Fruit fly (Drosophila melanogaster) whole organism, embryonic: ENCODE results near the gene CG8136.

ENCODE experiments used
- C15 ChIP-seq: fragments of 200-800 bp; sonication (Bioruptor generic); IDR thresholded peaks from 3 replicates; pipeline ENCODE4 v1.3.6; 2022; ENCODE audit warnings: missing biosample characterization, missing genetic modification characterization
- CG1024 ChIP-seq: fragments of 200-800 bp; sonication (Bioruptor generic); IDR thresholded peaks from 2 replicates; pipeline ENCODE4 v1.3.6; 2022; ENCODE audit warnings: missing biosample characterization, missing genetic modification characterization
- CG10366 ChIP-seq: fragments of 200-800 bp; sonication (Bioruptor generic); IDR thresholded peaks from 2 replicates; pipeline ENCODE4 v1.3.6; 2022; ENCODE audit warnings: missing biosample characterization, missing genetic modification characterization
- CG10979 ChIP-seq: fragments of 200-800 bp; sonication (Bioruptor generic); optimal IDR thresholded peaks from 2 replicates; lab custom pipeline; 2018; ENCODE audit warnings: missing biosample characterization, mild to moderate bottlenecking, missing genetic modification characterization, moderate library complexity
- CG11085 ChIP-seq: fragments of 200-800 bp; sonication (Bioruptor generic); IDR thresholded peaks from 2 replicates; pipeline ENCODE4 v1.3.6; 2022; ENCODE audit warnings: missing biosample characterization, missing genetic modification characterization
- CG11247 ChIP-seq: fragments of 200-800 bp; sonication (Bioruptor generic); IDR thresholded peaks from 2 replicates; pipeline ENCODE4 v1.3.6; 2022; ENCODE audit warnings: missing biosample characterization, missing genetic modification characterization
- CG11723 ChIP-seq: fragments of 200-800 bp; sonication (Bioruptor generic); optimal IDR thresholded peaks from 2 replicates; lab custom pipeline; 2017; ENCODE audit warnings: missing biosample characterization, mild to moderate bottlenecking, missing genetic modification characterization
- CG1233 ChIP-seq: fragments of 200-800 bp; sonication (Bioruptor generic); optimal IDR thresholded peaks from 4 replicates; lab custom pipeline; 2018; ENCODE audit warnings: missing biosample characterization, mild to moderate bottlenecking, missing genetic modification characterization
- CG12942 ChIP-seq: fragments of 200-800 bp; sonication (Bioruptor generic); optimal IDR thresholded peaks from 3 replicates; lab custom pipeline; 2016; ENCODE audit warnings: missing biosample characterization, missing genetic modification characterization
- CG13894 ChIP-seq: fragments of 200-800 bp; sonication (Bioruptor generic); optimal IDR thresholded peaks from 3 replicates; lab custom pipeline; 2018; ENCODE audit warnings: missing biosample characterization, mild to moderate bottlenecking, missing genetic modification characterization, moderate library complexity
- CG14050 ChIP-seq: fragments of 200-800 bp; sonication (Bioruptor generic); IDR thresholded peaks from 3 replicates; pipeline ENCODE4 v1.3.6; 2022; ENCODE audit warnings: missing biosample characterization, missing genetic modification characterization
- CG14667 ChIP-seq: fragments of 200-800 bp; sonication (Bioruptor generic); IDR thresholded peaks from 2 replicates; pipeline ENCODE4 v1.3.6; 2022; ENCODE audit warnings: missing biosample characterization, missing genetic modification characterization
- CG15479 ChIP-seq: fragments of 200-800 bp; sonication (Bioruptor generic); optimal IDR thresholded peaks from 3 replicates; lab custom pipeline; 2019; ENCODE audit warnings: missing biosample characterization, mild to moderate bottlenecking, missing genetic modification characterization, moderate library complexity
- CG15514 ChIP-seq: fragments of 200-800 bp; sonication (Bioruptor generic); optimal IDR thresholded peaks from 3 replicates; lab custom pipeline; 2017; ENCODE audit warnings: missing biosample characterization, missing genetic modification characterization, mild to moderate bottlenecking, moderate library complexity, missing genetic modification reagents
- CG17385 ChIP-seq: fragments of 200-800 bp; sonication (Bioruptor generic); optimal IDR thresholded peaks from 3 replicates; lab custom pipeline; 2018; ENCODE audit warnings: missing biosample characterization, mild to moderate bottlenecking, missing genetic modification characterization
- CG2875 ChIP-seq: fragments of 200-800 bp; sonication (Bioruptor generic); optimal IDR thresholded peaks from 2 replicates; lab custom pipeline; 2017; ENCODE audit warnings: missing biosample characterization, mild to moderate bottlenecking, missing genetic modification characterization, missing genetic modification reagents
- CG33213 ChIP-seq: fragments of 200-800 bp; sonication (Bioruptor generic); optimal IDR thresholded peaks from 3 replicates; lab custom pipeline; 2016; ENCODE audit warnings: missing biosample characterization, missing genetic modification characterization
- CG4282 ChIP-seq: fragments of 200-800 bp; sonication (Bioruptor generic); optimal IDR thresholded peaks from 2 replicates; lab custom pipeline; 2016; ENCODE audit warnings: missing biosample characterization, missing genetic modification characterization
- CG43689 ChIP-seq: fragments of 200-800 bp; sonication (Bioruptor generic); IDR thresholded peaks from 2 replicates; pipeline ENCODE4 v1.3.6; 2022; ENCODE audit warnings: missing biosample characterization, missing genetic modification characterization
- CG6254 ChIP-seq: fragments of 200-800 bp; sonication (Bioruptor generic); optimal IDR thresholded peaks from 3 replicates; lab custom pipeline; 2017; ENCODE audit warnings: mild to moderate bottlenecking, missing biosample characterization, missing genetic modification reagents, missing genetic modification characterization
- CG6689 ChIP-seq: fragments of 200-800 bp; sonication (Bioruptor generic); IDR thresholded peaks from 2 replicates; pipeline ENCODE4 v1.3.6; 2022; ENCODE audit warnings: missing biosample characterization, missing genetic modification characterization
- CG9817 ChIP-seq: fragments of 200-800 bp; sonication (Bioruptor generic); optimal IDR thresholded peaks from 2 replicates; lab custom pipeline; 2018; ENCODE audit warnings: missing biosample characterization, mild to moderate bottlenecking, missing genetic modification characterization, moderate library complexity
- Dad ChIP-seq: fragments of 200-800 bp; sonication (Bioruptor generic); optimal IDR thresholded peaks from 3 replicates; lab custom pipeline; 2016; ENCODE audit warnings: missing biosample characterization, missing genetic modification characterization
- Doc3 ChIP-seq: fragments of 200-800 bp; sonication (Bioruptor generic); IDR thresholded peaks from 3 replicates; pipeline ENCODE4 v1.3.6; 2022; ENCODE audit warnings: missing biosample characterization, missing genetic modification characterization; ENCODE audit not compliant: partially characterized antibody
- Fer2 ChIP-seq: fragments of 200-800 bp; sonication (Bioruptor generic); optimal IDR thresholded peaks from 2 replicates; lab custom pipeline; 2018; ENCODE audit warnings: missing biosample characterization, mild to moderate bottlenecking, missing genetic modification characterization, moderate library complexity
- Hr39 ChIP-seq: fragments of >200 bp; optimal IDR thresholded peaks from 2 replicates; lab custom pipeline; 2017
- MESR4 ChIP-seq: fragments of 200-800 bp; sonication (Bioruptor generic); optimal IDR thresholded peaks from 2 replicates; lab custom pipeline; 2018; ENCODE audit warnings: missing biosample characterization, mild to moderate bottlenecking, missing genetic modification characterization, moderate library complexity
- Nf-YC ChIP-seq: fragments of 200-800 bp; optimal IDR thresholded peaks from 3 replicates; lab custom pipeline; 2019; ENCODE audit warnings: missing biosample characterization, mild to moderate bottlenecking, missing genetic modification characterization, moderate library complexity
- NfI ChIP-seq: fragments of 200-800 bp; sonication (Bioruptor generic); optimal IDR thresholded peaks from 3 replicates; lab custom pipeline; 2018; ENCODE audit warnings: missing biosample characterization, mild to moderate bottlenecking, missing genetic modification characterization, moderate library complexity
- Oaz ChIP-seq: fragments of 200-800 bp; sonication (Bioruptor generic); IDR thresholded peaks from 2 replicates; pipeline ENCODE4 v1.3.6; 2022; ENCODE audit warnings: missing biosample characterization, missing genetic modification characterization
- Optix ChIP-seq: fragments of 200-800 bp; sonication (Bioruptor generic); IDR thresholded peaks from 3 replicates; pipeline ENCODE4 v1.3.6; 2022; ENCODE audit warnings: missing biosample characterization, missing genetic modification characterization
- PHDP ChIP-seq: fragments of 200-800 bp; sonication (Bioruptor generic); optimal IDR thresholded peaks from 3 replicates; lab custom pipeline; 2018; ENCODE audit warnings: missing biosample characterization, mild to moderate bottlenecking, missing genetic modification characterization, moderate library complexity
- Side ChIP-seq: fragments of 200-800 bp; sonication (Bioruptor generic); optimal IDR thresholded peaks from 2 replicates; lab custom pipeline; 2016; ENCODE audit warnings: missing biosample characterization, missing genetic modification characterization
- TFAM ChIP-seq: fragments of 200-800 bp; sonication (Bioruptor generic); optimal IDR thresholded peaks from 2 replicates; lab custom pipeline; 2017; ENCODE audit warnings: missing biosample characterization, missing genetic modification characterization, inconsistent platforms
- ash1 ChIP-seq: fragments of 200-800 bp; sonication (Bioruptor generic); optimal IDR thresholded peaks from 2 replicates; lab custom pipeline; 2018; ENCODE audit warnings: missing biosample characterization, mild to moderate bottlenecking, missing genetic modification characterization
- az2 ChIP-seq: fragments of 200-800 bp; sonication (Bioruptor generic); optimal IDR thresholded peaks from 3 replicates; lab custom pipeline; 2016; ENCODE audit warnings: missing biosample characterization, missing genetic modification characterization
- corto ChIP-seq: fragments of 200-800 bp; sonication (Bioruptor generic); optimal IDR thresholded peaks from 2 replicates; lab custom pipeline; 2016; ENCODE audit warnings: missing biosample characterization, mild to moderate bottlenecking, missing genetic modification characterization, moderate library complexity
- dimm ChIP-seq: fragments of 200-800 bp; sonication (Bioruptor generic); IDR thresholded peaks from 2 replicates; pipeline ENCODE4 v1.3.6; 2022; ENCODE audit warnings: missing biosample characterization, missing genetic modification characterization
- dm ChIP-seq: fragments of 200-800 bp; sonication (Bioruptor generic); optimal IDR thresholded peaks from 3 replicates; lab custom pipeline; 2016; ENCODE audit warnings: missing biosample characterization, missing genetic modification characterization
- ems ChIP-seq: fragments of 200-800 bp; sonication (Bioruptor generic); optimal IDR thresholded peaks from 3 replicates; lab custom pipeline; 2016; ENCODE audit warnings: missing biosample characterization, missing genetic modification characterization
- fd102C ChIP-seq: fragments of 200-800 bp; sonication (Bioruptor generic); optimal IDR thresholded peaks from 2 replicates; lab custom pipeline; 2018; ENCODE audit warnings: missing biosample characterization, mild to moderate bottlenecking, missing genetic modification characterization, moderate library complexity
- h ChIP-seq: fragments of >200 bp; optimal IDR thresholded peaks from 2 replicates; lab custom pipeline; 2017
- jigr1 ChIP-seq: fragments of 200-800 bp; sonication (Bioruptor generic); IDR thresholded peaks from 3 replicates; pipeline ENCODE4 v1.3.6; 2022; ENCODE audit warnings: missing biosample characterization, missing genetic modification characterization
- mam ChIP-seq: fragments of 200-800 bp; sonication (Bioruptor generic); optimal IDR thresholded peaks from 3 replicates; lab custom pipeline; 2016; ENCODE audit warnings: missing biosample characterization, missing genetic modification characterization
- onecut ChIP-seq: fragments of 200-800 bp; sonication (Bioruptor generic); IDR thresholded peaks from 2 replicates; pipeline ENCODE4 v1.3.6; 2022; ENCODE audit warnings: missing biosample characterization, missing genetic modification characterization
- otp ChIP-seq: fragments of 200-800 bp; sonication (Bioruptor generic); IDR thresholded peaks from 3 replicates; pipeline ENCODE4, ENCODE4 v1.3.6; 2022; ENCODE audit warnings: missing biosample characterization, missing genetic modification characterization
- pros ChIP-seq: fragments of 200-800 bp; sonication (Bioruptor generic); optimal IDR thresholded peaks from 3 replicates; lab custom pipeline; 2019; ENCODE audit warnings: missing biosample characterization, mild to moderate bottlenecking, missing genetic modification characterization, moderate library complexity
- sob ChIP-seq: fragments of 200-800 bp; sonication (Bioruptor generic); IDR thresholded peaks from 2 replicates; pipeline ENCODE4 v1.3.6; 2022; ENCODE audit warnings: missing biosample characterization, missing genetic modification characterization
- tin ChIP-seq: fragments of 200-800 bp; sonication (Bioruptor generic); optimal IDR thresholded peaks from 3 replicates; lab custom pipeline; 2016; ENCODE audit warnings: missing biosample characterization, missing genetic modification characterization
- vnd ChIP-seq: fragments of 200-800 bp; sonication (Bioruptor generic); IDR thresholded peaks from 3 replicates; pipeline ENCODE4 v1.3.6; 2022; ENCODE audit warnings: missing biosample characterization, missing genetic modification characterization; ENCODE audit not compliant: partially characterized antibody

CG8136 gene

DNA sequence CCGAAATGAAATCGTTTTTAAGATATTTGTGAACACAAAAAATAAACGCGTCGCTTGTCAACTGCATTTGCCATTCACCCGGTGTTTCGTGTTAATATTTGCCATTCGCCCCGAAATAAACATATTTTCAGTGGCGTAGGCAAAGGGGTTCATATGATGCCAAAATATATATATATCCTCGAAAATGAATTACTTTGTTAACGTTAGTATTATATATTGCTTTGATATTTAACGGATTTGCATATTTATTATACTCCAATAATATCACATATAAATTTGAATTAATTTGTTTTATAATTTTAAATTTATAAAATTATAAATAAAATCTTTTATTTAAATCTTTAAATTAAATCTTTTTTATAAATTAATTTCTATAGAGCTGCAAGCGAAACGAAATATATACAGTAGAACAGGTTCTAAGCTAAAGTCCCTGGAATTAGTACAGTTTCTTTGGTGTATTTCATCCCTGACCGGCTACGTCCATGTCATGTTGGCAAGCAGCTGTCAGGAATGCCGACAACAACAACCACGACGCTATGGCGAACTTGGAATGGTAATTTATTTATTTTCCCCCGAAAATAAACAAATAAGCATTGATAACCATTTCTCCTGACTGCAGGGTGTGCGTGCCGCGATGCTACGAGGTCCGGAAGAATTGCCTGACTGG lies 10.6 kb downstream of the CG8136 start, which contains the start of the genes M1BP and CG8202 (continued):
- peak; percentile 85 for TF ChIP-seq Fer2 (tag; lab: Kevin White, UChicago)
- TF ChIP-seq dimm (GFP tag; lab: Robert Waterston, UW): 0 out of 2 replicates have a peak, but pooled peaks have one; percentile 37
- no peak for TF ChIP-seq TFAM (GFP tag; lab: Kevin White, UChicago)
- peak; percentile 34 for TF ChIP-seq CG15479
- peak; percentile 67 for TF ChIP-seq CG11247
- TF ChIP-seq CG6254 (GFP tag; lab: Kevin White, UChicago): peak; percentile 75
- no peak for TF ChIP-seq Oaz
- TF ChIP-seq CG6689 (GFP tag; lab: Robert Waterston, UW): peak; percentile 84
- TF ChIP-seq tin (GFP tag; lab: Kevin White, UChicago): peak; percentile 88
- no peak for TF ChIP-seq Doc3
- peak; percentile 70 for TF ChIP-seq CG10366 (GFP tag; lab: Robert Waterston, UW)
- TF ChIP-seq onecut (GFP tag; lab: Robert Waterston, UW): peak; percentile 69
- TF ChIP-seq NfI: peak; percentile 92
- peak; percentile 56 for TF ChIP-seq CG15514 (GFP tag; lab: Kevin White, UChicago)
- TF ChIP-seq CG11723: peak; percentile 87
- 0 out of 2 replicates have a peak, but pooled peaks have one; percentile 3 for TF ChIP-seq CG1024 (GFP tag; lab: Robert Waterston, UW)
- peak; percentile 38 for TF ChIP-seq pros
- peak; percentile 86 for TF ChIP-seq CG9817 (tag; lab: Kevin White, UChicago)
- no peak for TF ChIP-seq vnd (GFP tag; lab: Robert Waterston, UW)
- peak; percentile 32 for TF ChIP-seq Side (GFP tag; lab: Kevin White, UChicago)
- TF ChIP-seq Optix (GFP tag; lab: Robert Waterston, UW): peak; percentile 65; the same call in 2 of the 3 replicates
- TF ChIP-seq CG14667 (GFP tag; lab: Robert Waterston, UW): peak; percentile 77
- TF ChIP-seq CG14050: 0 out of 3 replicates have a peak, but pooled peaks have one; percentile 50
- peak; percentile 90 for TF ChIP-seq CG12942 (GFP tag; lab: Kevin White, UChicago)
- peak; percentile 78 for TF ChIP-seq mam (GFP tag; lab: Kevin White, UChicago)
- TF ChIP-seq h: no peak
- TF ChIP-seq ems (GFP tag; lab: Kevin White, UChicago): peak; percentile 27
- no peak for TF ChIP-seq CG33213 (GFP tag; lab: Kevin White, UChicago)
- peak; percentile 91 for TF ChIP-seq PHDP (tag; lab: Kevin White, UChicago)
- TF ChIP-seq CG43689 (GFP tag; lab: Robert Waterston, UW): peak; percentile 57; the same call in 1 of the 2 replicates
- TF ChIP-seq az2 (GFP tag; lab: Kevin White, UChicago): peak; percentile 91
- no peak for TF ChIP-seq fd102C (GFP tag; lab: Kevin White, UChicago)
- TF ChIP-seq ash1 (GFP tag; lab: Kevin White, UChicago): no peak
- TF ChIP-seq CG11085 (GFP tag; lab: Robert Waterston, UW): peak; percentile 56; the same call in 1 of the 2 replicates
- TF ChIP-seq CG17385 (GFP tag; lab: Kevin White, UChicago): peak; percentile 89
- peak; percentile 76 for TF ChIP-seq CG2875 (GFP tag; lab: Kevin White, UChicago)
- TF ChIP-seq otp: no peak
- TF ChIP-seq jigr1 (GFP tag; lab: Robert Waterston, UW): 0 out of 3 replicates have a peak, but pooled peaks have one; percentile 42
- TF ChIP-seq corto (GFP tag; lab: Kevin White, UChicago): peak; percentile 34
- TF ChIP-seq C15 (GFP tag; lab: Robert Waterston, UW): no peak
- TF ChIP-seq sob (GFP tag; lab: Robert Waterston, UW): peak; percentile 57; the same call in 1 of the 2 replicates
- no peak for TF ChIP-seq CG4282
- peak; percentile 43 for TF ChIP-seq Dad
- peak; percentile 96 for TF ChIP-seq CG1233
- no peak for TF ChIP-seq Hr39 (lab: Kevin White, UChicago)
- no peak for TF ChIP-seq dm (GFP tag; lab: Kevin White, UChicago)
- TF ChIP-seq CG13894: no peak
- peak; percentile 88 for TF ChIP-seq Nf-YC (tag; lab: Kevin White, UChicago)
- peak; percentile 40 for TF ChIP-seq MESR4 (GFP tag; lab: Kevin White, UChicago)
- TF ChIP-seq CG10979 (tag; lab: Kevin White, UChicago): peak; percentile 93
